Fruit fly (Drosophila melanogaster): ENCODE data around the gene CG3448.

DNA sequence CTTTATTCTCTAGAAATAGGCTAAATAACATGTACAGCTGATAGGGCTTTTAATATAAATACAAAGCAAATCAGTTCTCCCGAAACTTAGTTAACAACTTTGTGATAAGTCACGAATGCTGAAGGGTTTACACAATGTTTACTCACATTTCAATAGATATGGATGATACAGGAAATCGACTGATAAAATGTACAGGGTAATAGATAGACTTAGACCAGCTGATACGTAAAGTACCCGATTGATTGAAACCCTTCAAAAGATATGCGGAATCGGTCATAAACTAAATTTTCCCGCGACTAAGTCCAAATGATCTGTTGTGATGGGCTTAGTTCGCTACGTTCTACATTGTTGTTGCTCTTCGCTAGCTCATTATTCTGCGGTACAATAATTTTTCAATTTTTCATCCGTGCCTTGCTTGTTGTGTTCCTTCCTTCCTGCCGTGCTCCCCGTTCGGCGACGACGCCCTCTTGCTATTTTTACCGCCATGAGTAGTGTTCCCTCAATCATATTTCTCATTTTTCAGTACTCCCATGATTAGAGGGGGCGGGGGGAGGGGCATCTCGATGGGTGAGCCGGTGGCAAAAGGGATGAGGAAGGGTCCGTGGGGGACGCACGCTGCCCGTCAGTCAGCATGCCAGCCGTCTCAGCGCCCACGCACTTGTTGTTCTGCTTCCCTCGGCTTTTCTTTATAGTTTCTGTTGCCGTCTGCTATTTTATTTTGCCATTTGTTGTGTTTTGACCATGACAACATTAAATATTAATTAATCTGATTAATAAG lies 18.4 kb downstream of the CG3448 start:
- no peak for TF ChIP-seq pan (optimal IDR thresholded peaks at IDR 0.05)
- TF ChIP-seq usp (GFP tag; optimal IDR thresholded peaks at IDR 0.05): no peak
